Fruit fly (Drosophila melanogaster) whole organism, embryonic: ENCODE measurements around the gene WDR79.
A peak's percentile ranks its signal among the peaks of the same experiment; 100 is the strongest.

Experiments used
- Asciz ChIP-seq: fragments of 200-800 bp; sonication (Bioruptor generic); optimal IDR thresholded peaks from 2 replicates; lab custom pipeline; 2017; ENCODE audit warnings: missing biosample characterization, mild to moderate bottlenecking, missing genetic modification characterization, missing genetic modification reagents
- BtbVII ChIP-seq: fragments of 200-800 bp; sonication (Bioruptor generic); optimal IDR thresholded peaks from 3 replicates; lab custom pipeline; 2017; ENCODE audit warnings: missing biosample characterization, mild to moderate bottlenecking, missing genetic modification characterization
- CG10267 ChIP-seq: fragments of 200-800 bp; sonication (Bioruptor generic); optimal IDR thresholded peaks from 2 replicates; lab custom pipeline; 2018; ENCODE audit warnings: missing biosample characterization, mild to moderate bottlenecking, missing genetic modification characterization, moderate library complexity
- CG10565 ChIP-seq: fragments of 200-800 bp; sonication (Bioruptor generic); optimal IDR thresholded peaks from 3 replicates; lab custom pipeline; 2016; ENCODE audit warnings: missing biosample characterization, mild to moderate bottlenecking, missing genetic modification characterization
- CG11723 ChIP-seq: fragments of 200-800 bp; sonication (Bioruptor generic); optimal IDR thresholded peaks from 2 replicates; lab custom pipeline; 2017; ENCODE audit warnings: missing biosample characterization, mild to moderate bottlenecking, missing genetic modification characterization
- CG12071 ChIP-seq: fragments of 200-800 bp; sonication (Bioruptor generic); optimal IDR thresholded peaks from 3 replicates; lab custom pipeline; 2018; ENCODE audit warnings: missing biosample characterization, mild to moderate bottlenecking, missing genetic modification characterization
- CG12155 ChIP-seq: fragments of 200-800 bp; sonication (Bioruptor generic); optimal IDR thresholded peaks from 3 replicates; lab custom pipeline; 2016; ENCODE audit warnings: missing biosample characterization, missing genetic modification characterization
- CG1233 ChIP-seq: fragments of 200-800 bp; sonication (Bioruptor generic); optimal IDR thresholded peaks from 4 replicates; lab custom pipeline; 2018; ENCODE audit warnings: missing biosample characterization, mild to moderate bottlenecking, missing genetic modification characterization
- CG12942 ChIP-seq: fragments of 200-800 bp; sonication (Bioruptor generic); optimal IDR thresholded peaks from 3 replicates; lab custom pipeline; 2016; ENCODE audit warnings: missing biosample characterization, missing genetic modification characterization
- CG13287 ChIP-seq: fragments of 200-800 bp; sonication (Bioruptor generic); IDR thresholded peaks from 2 replicates; pipeline ENCODE4 v1.3.6; 2022; ENCODE audit warnings: missing biosample characterization, missing genetic modification characterization; ENCODE audit not compliant: partially characterized antibody
- CG13894 ChIP-seq: fragments of 200-800 bp; sonication (Bioruptor generic); optimal IDR thresholded peaks from 3 replicates; lab custom pipeline; 2018; ENCODE audit warnings: missing biosample characterization, mild to moderate bottlenecking, missing genetic modification characterization, moderate library complexity
- CG14441 ChIP-seq: fragments of 200-800 bp; sonication (Bioruptor generic); IDR thresholded peaks from 2 replicates; pipeline ENCODE4 v1.3.6; 2022; ENCODE audit warnings: missing biosample characterization, missing genetic modification characterization
- CG15073 ChIP-seq: fragments of 200-800 bp; sonication (Bioruptor generic); optimal IDR thresholded peaks from 2 replicates; lab custom pipeline; 2016; ENCODE audit warnings: missing biosample characterization, missing genetic modification characterization
- CG30431 ChIP-seq: fragments of 200-800 bp; sonication (Bioruptor generic); optimal IDR thresholded peaks from 2 replicates; lab custom pipeline; 2017; ENCODE audit warnings: missing biosample characterization, missing genetic modification characterization
- CG6272 ChIP-seq: fragments of 200-800 bp; sonication (Bioruptor generic); IDR thresholded peaks from 2 replicates; pipeline ENCODE4 v1.3.6; 2022; ENCODE audit warnings: missing biosample characterization, missing genetic modification characterization
- CG8290 ChIP-seq, 3 experiments: fragments of 200-800 bp; sonication (Bioruptor generic); optimal IDR thresholded peaks; 2 replicates each; lab custom pipeline; 2016 to 2019; ENCODE audit warnings: missing biosample characterization in 3 of 3, missing genetic modification characterization in 3 of 3, mild to moderate bottlenecking in 2 of 3, moderate library complexity in 1 of 3
- Dbx ChIP-seq: fragments of 200-800 bp; sonication (Bioruptor generic); IDR thresholded peaks from 3 replicates; pipeline ENCODE4 v1.3.6; 2022; ENCODE audit warnings: missing biosample characterization, missing genetic modification characterization
- Deaf1 ChIP-seq: fragments of 200-800 bp; optimal IDR thresholded peaks from 3 replicates; lab custom pipeline; 2019; ENCODE audit warnings: missing biosample characterization, mild to moderate bottlenecking, missing genetic modification characterization, moderate library complexity
- Hand ChIP-seq: fragments of 200-800 bp; sonication (Bioruptor generic); optimal IDR thresholded peaks from 2 replicates; lab custom pipeline; 2017; ENCODE audit warnings: mild to moderate bottlenecking, missing biosample characterization, missing genetic modification reagents, missing genetic modification characterization
- Hr39 ChIP-seq: fragments of >200 bp; optimal IDR thresholded peaks from 2 replicates; lab custom pipeline; 2017
- Hr51 ChIP-seq, 2 experiments: fragments of 200-800 bp; sonication (Bioruptor generic); optimal IDR thresholded peaks; 2 replicates in 1 of 2; 3 replicates in 1 of 2; lab custom pipeline; 2016 to 2018; ENCODE audit warnings: missing biosample characterization in 2 of 2, missing genetic modification characterization in 2 of 2, mild to moderate bottlenecking in 1 of 2, moderate library complexity in 1 of 2
- MESR4 ChIP-seq: fragments of 200-800 bp; sonication (Bioruptor generic); optimal IDR thresholded peaks from 2 replicates; lab custom pipeline; 2018; ENCODE audit warnings: missing biosample characterization, mild to moderate bottlenecking, missing genetic modification characterization, moderate library complexity
- Nf-YC ChIP-seq: fragments of 200-800 bp; optimal IDR thresholded peaks from 3 replicates; lab custom pipeline; 2019; ENCODE audit warnings: missing biosample characterization, mild to moderate bottlenecking, missing genetic modification characterization, moderate library complexity
- PHDP ChIP-seq: fragments of 200-800 bp; sonication (Bioruptor generic); optimal IDR thresholded peaks from 3 replicates; lab custom pipeline; 2018; ENCODE audit warnings: missing biosample characterization, mild to moderate bottlenecking, missing genetic modification characterization, moderate library complexity
- Side ChIP-seq: fragments of 200-800 bp; sonication (Bioruptor generic); optimal IDR thresholded peaks from 2 replicates; lab custom pipeline; 2016; ENCODE audit warnings: missing biosample characterization, missing genetic modification characterization
- Sry-β ChIP-seq: fragments of 200-800 bp; sonication (Bioruptor generic); optimal IDR thresholded peaks from 2 replicates; lab custom pipeline; 2018; ENCODE audit warnings: missing biosample characterization, mild to moderate bottlenecking, missing genetic modification characterization, moderate library complexity
- TFAM ChIP-seq: fragments of 200-800 bp; sonication (Bioruptor generic); optimal IDR thresholded peaks from 2 replicates; lab custom pipeline; 2017; ENCODE audit warnings: missing biosample characterization, missing genetic modification characterization, inconsistent platforms
- ap ChIP-seq: fragments of 200-800 bp; sonication (Bioruptor generic); IDR thresholded peaks from 2 replicates; pipeline ENCODE4 v1.3.6; 2022; ENCODE audit warnings: missing biosample characterization, missing genetic modification characterization
- bab2 ChIP-seq: fragments of 200-800 bp; sonication (Bioruptor generic); optimal IDR thresholded peaks from 2 replicates; lab custom pipeline; 2016; ENCODE audit warnings: missing biosample characterization, missing genetic modification characterization
- br ChIP-seq: fragments of >200 bp; optimal IDR thresholded peaks from 2 replicates; lab custom pipeline; 2017
- cas ChIP-seq: fragments of 200-800 bp; sonication (Bioruptor generic); IDR thresholded peaks from 2 replicates; pipeline ENCODE4 v1.3.6; 2022; ENCODE audit warnings: missing biosample characterization, missing genetic modification characterization
- cato ChIP-seq: fragments of 200-800 bp; sonication (Bioruptor generic); optimal IDR thresholded peaks from 2 replicates; lab custom pipeline; 2016; ENCODE audit warnings: missing biosample characterization, missing genetic modification characterization, borderline replicate concordance
- chinmo ChIP-seq: fragments of 200-800 bp; sonication (Bioruptor generic); IDR thresholded peaks from 4 replicates; pipeline ENCODE4 v1.3.6; 2022; ENCODE audit warnings: missing biosample characterization, missing genetic modification characterization; ENCODE audit not compliant: partially characterized antibody
- ci ChIP-seq: fragments of 200-800 bp; sonication (Bioruptor generic); IDR thresholded peaks from 3 replicates; pipeline ENCODE4 v1.3.6; 2022; ENCODE audit warnings: missing biosample characterization, missing genetic modification characterization
- crol ChIP-seq: fragments of 200-800 bp; sonication (Bioruptor generic); IDR thresholded peaks from 2 replicates; pipeline ENCODE4 v1.3.6; 2022; ENCODE audit warnings: missing biosample characterization, missing genetic modification characterization
- crp ChIP-seq, 2 experiments: fragments of 200-800 bp; sonication (Bioruptor generic); optimal IDR thresholded peaks; 2 replicates in 1 of 2; 3 replicates in 1 of 2; lab custom pipeline; 2017; ENCODE audit warnings: missing biosample characterization in 2 of 2, missing genetic modification characterization in 2 of 2, mild to moderate bottlenecking in 1 of 2, moderate library complexity in 1 of 2
- hb ChIP-seq: fragments of 200-800 bp; sonication (Bioruptor generic); IDR thresholded peaks from 3 replicates; pipeline ENCODE4 v1.3.6; 2022; ENCODE audit warnings: missing biosample characterization, missing genetic modification characterization; ENCODE audit not compliant: partially characterized antibody
- insv ChIP-seq, 2 experiments: fragments of 200-800 bp; sonication (Bioruptor generic); optimal IDR thresholded peaks; 3 replicates each; lab custom pipeline; 2016 to 2018; ENCODE audit warnings: missing biosample characterization in 2 of 2, missing genetic modification characterization in 2 of 2
- jing ChIP-seq: fragments of 200-800 bp; sonication (Bioruptor generic); optimal IDR thresholded peaks from 2 replicates; lab custom pipeline; 2018; ENCODE audit warnings: missing biosample characterization, mild to moderate bottlenecking, missing genetic modification characterization
- p53 ChIP-seq: fragments of 200-800 bp; sonication (Bioruptor generic); optimal IDR thresholded peaks from 2 replicates; lab custom pipeline; 2016; ENCODE audit warnings: missing biosample characterization, missing genetic modification characterization
- peb ChIP-seq: fragments of 200-800 bp; sonication (Bioruptor generic); IDR thresholded peaks from 2 replicates; pipeline ENCODE4 v1.3.6; 2022; ENCODE audit warnings: missing biosample characterization, missing genetic modification characterization
- pho ChIP-seq: fragments of 200-800 bp; sonication (Bioruptor generic); optimal IDR thresholded peaks from 2 replicates; lab custom pipeline; 2016; ENCODE audit warnings: missing biosample characterization, missing genetic modification characterization
- pum ChIP-seq: fragments of 200-800 bp; sonication (Bioruptor generic); optimal IDR thresholded peaks from 2 replicates; lab custom pipeline; 2016; ENCODE audit warnings: missing biosample characterization, missing genetic modification characterization
- scrt ChIP-seq: fragments of 200-800 bp; sonication (Bioruptor generic); optimal IDR thresholded peaks from 2 replicates; lab custom pipeline; 2018; ENCODE audit warnings: missing biosample characterization, mild to moderate bottlenecking, missing genetic modification characterization, moderate library complexity
- sisA ChIP-seq: fragments of 200-800 bp; sonication (Bioruptor generic); IDR thresholded peaks from 2 replicates; pipeline ENCODE4 v1.3.6; 2022; ENCODE audit warnings: missing biosample characterization, missing genetic modification characterization
- tll ChIP-seq, 2 experiments: fragments of 200-800 bp in 1 of 2; fragments of >200 bp in 1 of 2; sonication (Bioruptor generic) in 1 of 2; optimal IDR thresholded peaks; 2 replicates each; lab custom pipeline; 2017 to 2019; ENCODE audit warnings: missing biosample characterization in 2 of 2, missing genetic modification characterization in 2 of 2, mild to moderate bottlenecking in 1 of 2, moderate library complexity in 1 of 2
- vfl ChIP-seq: fragments of 200-800 bp; sonication (Bioruptor generic); optimal IDR thresholded peaks from 2 replicates; lab custom pipeline; 2016; ENCODE audit warnings: missing biosample characterization, missing genetic modification characterization
- wek ChIP-seq: fragments of 200-800 bp; sonication (Bioruptor generic); optimal IDR thresholded peaks from 3 replicates; lab custom pipeline; 2018; ENCODE audit warnings: missing biosample characterization, mild to moderate bottlenecking, missing genetic modification characterization, moderate library complexity

Gene WDR79

DNA sequence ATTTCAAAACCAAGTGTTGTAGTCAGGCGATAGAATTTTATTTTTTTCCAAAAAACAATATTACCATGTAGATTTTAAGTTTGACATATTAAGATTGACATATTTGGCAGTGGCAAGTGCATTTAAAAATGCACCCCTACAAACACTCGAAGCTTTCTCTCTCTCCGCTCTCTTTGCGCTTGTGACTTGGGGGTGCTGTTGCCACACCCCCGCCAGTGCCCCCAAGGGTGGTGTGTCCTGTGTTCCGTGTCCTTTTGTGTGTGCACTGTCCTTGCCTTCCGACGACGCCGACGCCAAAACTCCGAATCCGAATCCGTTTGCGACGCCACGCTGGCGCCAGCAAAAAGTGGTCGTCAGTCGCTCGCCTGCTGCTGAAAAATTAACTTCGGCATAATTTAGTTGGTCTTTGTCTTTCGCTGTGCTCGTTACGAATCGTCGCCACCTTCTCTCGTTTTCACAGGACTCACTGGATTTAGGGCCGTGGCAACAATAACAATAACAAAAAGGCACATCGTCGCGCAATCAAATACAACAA is 18.2 kb downstream of the WDR79 start (continued):
- TF ChIP-seq jing (GFP tag; lab: Kevin White, UChicago): no peak
- peak; percentile 32 for TF ChIP-seq scrt (GFP tag; lab: Kevin White, UChicago)
- TF ChIP-seq Side (GFP tag; lab: Kevin White, UChicago): no peak
- TF ChIP-seq CG11723 (GFP tag; lab: Kevin White, UChicago): no peak
- no peak for TF ChIP-seq pho (GFP tag; lab: Kevin White, UChicago)
- TF ChIP-seq br (lab: Kevin White, UChicago): no peak
- TF ChIP-seq Deaf1 (tag; lab: Kevin White, UChicago): peak; percentile 94
- TF ChIP-seq CG12071 (GFP tag; lab: Kevin White, UChicago): peak; percentile 19
- TF ChIP-seq tll (GFP tag; optimal IDR thresholded peaks at IDR 0.05; lab: Kevin White, UChicago): no peak
- TF ChIP-seq Hr51 (GFP tag; optimal IDR thresholded peaks at IDR 0.05; lab: Kevin White, UChicago): no peak
- 0 out of 4 replicates have a peak, but pooled peaks have one; percentile 31 for TF ChIP-seq chinmo
- no peak for TF ChIP-seq Sry-β (GFP tag; lab: Kevin White, UChicago)
- no peak for TF ChIP-seq CG8290 (GFP tag; optimal IDR thresholded peaks at IDR 0.05; lab: Kevin White, UChicago)
- TF ChIP-seq CG8290 (tag; optimal IDR thresholded peaks at IDR 0.05; lab: Kevin White, UChicago): peak in 1 of 2 experiments; percentile 12
- no peak for TF ChIP-seq ap
- peak; percentile 72 for TF ChIP-seq crol (GFP tag; lab: Robert Waterston, UW)
- TF ChIP-seq CG13894 (tag; lab: Kevin White, UChicago): peak; percentile 2
- TF ChIP-seq insv (GFP tag; optimal IDR thresholded peaks at IDR 0.05; lab: Kevin White, UChicago): no peak
- TF ChIP-seq p53 (GFP tag; lab: Kevin White, UChicago): no peak
- no peak for TF ChIP-seq CG1233 (GFP tag; lab: Kevin White, UChicago)
- TF ChIP-seq, all 482 proteins: peak for 16

dm6 chr2L:6100202-6100689 is 27.3 kb downstream of the WDR79 start, which contains the start of gene stai:
TSS of gene stai (plus strand) at chr2L:6100377.
- no peak for TF ChIP-seq cato (GFP tag; lab: Kevin White, UChicago)
- TF ChIP-seq PHDP (tag; lab: Kevin White, UChicago): no peak
- TF ChIP-seq CG14441 (GFP tag; lab: Robert Waterston, UW): no peak
- no peak for TF ChIP-seq CG10565 (GFP tag; lab: Kevin White, UChicago)
- no peak for TF ChIP-seq Sry-β (GFP tag; lab: Kevin White, UChicago)
- peak in 1 of 2 experiments; percentile 47 for TF ChIP-seq crp (GFP tag; optimal IDR thresholded peaks at IDR 0.05; lab: Kevin White, UChicago)
- TF ChIP-seq ci: 0 out of 3 replicates have a peak, but pooled peaks have one; percentile 24
- no peak for TF ChIP-seq MESR4 (GFP tag; lab: Kevin White, UChicago)
- no peak for TF ChIP-seq CG6272 (GFP tag; lab: Robert Waterston, UW)
- TF ChIP-seq CG15073 (GFP tag; lab: Kevin White, UChicago): no peak
- no peak for TF ChIP-seq sisA (GFP tag; lab: Robert Waterston, UW)
- no peak for TF ChIP-seq Nf-YC (tag; lab: Kevin White, UChicago)
- no peak for TF ChIP-seq cas (GFP tag; lab: Robert Waterston, UW)
- no peak for TF ChIP-seq Hand (GFP tag; lab: Kevin White, UChicago)
- no peak for TF ChIP-seq Dbx (GFP tag; lab: Robert Waterston, UW)
- TF ChIP-seq CG12942 (GFP tag; lab: Kevin White, UChicago): no peak
- TF ChIP-seq peb (GFP tag; lab: Robert Waterston, UW): no peak
- TF ChIP-seq CG13287 (GFP tag; lab: Robert Waterston, UW): 0 out of 2 replicates have a peak, but pooled peaks have one; percentile 16
- TF ChIP-seq CG10267 (tag; lab: Kevin White, UChicago): no peak
- TF ChIP-seq hb: no peak
- TF ChIP-seq pho (GFP tag; lab: Kevin White, UChicago): no peak
- no peak for TF ChIP-seq wek (GFP tag; lab: Kevin White, UChicago)
- no peak for TF ChIP-seq CG30431 (GFP tag; lab: Kevin White, UChicago)
- no peak for TF ChIP-seq Asciz (GFP tag; lab: Kevin White, UChicago)
- TF ChIP-seq BtbVII (GFP tag; lab: Kevin White, UChicago): no peak
- TF ChIP-seq Hr39 (lab: Kevin White, UChicago): no peak
- TF ChIP-seq CG12155 (GFP tag; lab: Kevin White, UChicago): no peak
- TF ChIP-seq TFAM (GFP tag; lab: Kevin White, UChicago): no peak
- TF ChIP-seq bab2: no peak
- TF ChIP-seq vfl (GFP tag; lab: Kevin White, UChicago): no peak
- TF ChIP-seq pum (GFP tag; lab: Kevin White, UChicago): no peak
